Worm (Caenorhabditis elegans): ENCODE measurements around the gene prdm-14.

ce11 chrX:9045913-9046312, at the start of gene prdm-14:
- TF ChIP-seq aly-2 (tag; optimal IDR thresholded peaks at IDR 0.05) (no peak), nhr-10 (tag; optimal IDR thresholded peaks at IDR 0.05) (no peak), Y5F2A.4 (GFP tag; optimal IDR thresholded peaks at IDR 0.05) (no peak), snpc-4 (tag; optimal IDR thresholded peaks at IDR 0.05) (no peak), nhr-11 (tag; optimal IDR thresholded peaks at IDR 0.05) (no peak), lin-39 (tag; optimal IDR thresholded peaks at IDR 0.05) (no peak), unc-39 (tag; optimal IDR thresholded peaks at IDR 0.05) (no peak), ces-1 (GFP tag; optimal IDR thresholded peaks at IDR 0.05) (no peak), lsy-2 (tag; optimal IDR thresholded peaks at IDR 0.05) (no peak), fkh-10 (GFP tag; optimal IDR thresholded peaks at IDR 0.05) (no peak), pha-4 (GFP tag; IDR thresholded peaks at IDR 0.05) (no peak), pha-4 (tag; optimal IDR thresholded peaks at IDR 0.05) (no peak), spr-3 (GFP tag; optimal IDR thresholded peaks at IDR 0.05) (no peak), egl-27 (tag; optimal IDR thresholded peaks at IDR 0.05) (no peak)

All from whole organism, L4 larva.